Worm (Caenorhabditis elegans) whole organism, L4 larva: ENCODE data around the gene Y75B8A.24.

Source experiments
- ces-1 ChIP-seq: fragments of 150-350 bp; sonication (generic microtip); optimal IDR thresholded peaks from 4 replicates; lab custom pipeline; 2014; ENCODE audit warnings: missing biosample characterization, missing genetic modification reagents, missing genetic modification characterization
- dpl-1 ChIP-seq: fragments of 150-350 bp; optimal IDR thresholded peaks from 2 replicates; lab custom pipeline; 2014; ENCODE audit warnings: missing biosample characterization, missing genetic modification reagents, missing genetic modification characterization
- php-3 ChIP-seq: fragments of 200-800 bp; sonication (Bioruptor generic); IDR thresholded peaks from 2 replicates; pipeline ENCODE4 v1.3.6; 2022; ENCODE audit warnings: missing genetic modification reagents, missing genetic modification characterization, missing compliant biosample characterization

ce11 chrIII:12253342-12253741, 20.2 kb downstream of the Y75B8A.24 start:
- no peak for TF ChIP-seq php-3 (GFP tag; lab: Robert Waterston, UW)
- no peak for TF ChIP-seq ces-1
- TF ChIP-seq dpl-1 = no peak
